Worm (Caenorhabditis elegans) whole organism, L2 larva: Measurements from ENCODE around the gene saps-1.

Experiments used
- C34F6.9 ChIP-seq: fragments of 150-350 bp; optimal IDR thresholded peaks from 2 replicates; lab custom pipeline; 2014; ENCODE audit warnings: missing biosample characterization, missing genetic modification characterization
- F13H6.1 ChIP-seq: sonication (generic microtip); optimal IDR thresholded peaks from 2 replicates; lab custom pipeline; 2016; ENCODE audit warnings: missing genetic modification characterization, missing compliant biosample characterization
- R02D3.7 ChIP-seq: fragments of 150-350 bp; optimal IDR thresholded peaks from 2 replicates; lab custom pipeline; 2014; ENCODE audit warnings: missing biosample characterization, missing genetic modification characterization
- ZK546.5 ChIP-seq: sonication (generic microtip); optimal IDR thresholded peaks from 2 replicates; lab custom pipeline; 2017; ENCODE audit warnings: missing biosample characterization, missing genetic modification characterization
- aly-2 ChIP-seq: fragments of 150-350 bp; optimal IDR thresholded peaks from 2 replicates; lab custom pipeline; 2014; ENCODE audit warnings: missing biosample characterization, missing genetic modification characterization
- ama-1 ChIP-seq: fragments of 150-350 bp; optimal IDR thresholded peaks from 2 replicates; lab custom pipeline; 2018; ENCODE audit warnings: inconsistent platforms
- blmp-1 ChIP-seq: sonication (generic microtip); optimal IDR thresholded peaks from 2 replicates; lab custom pipeline; 2017; ENCODE audit warnings: missing genetic modification characterization, mild to moderate bottlenecking, missing compliant biosample characterization, antibody characterized with exemption, moderate library complexity; ENCODE audit not compliant: insufficient read depth
- ceh-16 ChIP-seq: fragments of 150-350 bp; optimal IDR thresholded peaks from 2 replicates; lab custom pipeline; 2014; ENCODE audit warnings: missing biosample characterization, missing genetic modification characterization
- dmd-4 ChIP-seq: sonication (generic microtip); optimal IDR thresholded peaks from 2 replicates; lab custom pipeline; 2017; ENCODE audit warnings: missing biosample characterization, missing genetic modification characterization
- elt-3 ChIP-seq: sonication (generic microtip); optimal IDR thresholded peaks from 2 replicates; lab custom pipeline; 2017; ENCODE audit warnings: missing biosample characterization, missing genetic modification characterization
- fos-1 ChIP-seq: fragments of 150-350 bp; optimal IDR thresholded peaks from 2 replicates; lab custom pipeline; 2014; ENCODE audit warnings: missing biosample characterization, missing genetic modification characterization
- gmeb-1 ChIP-seq: fragments of 150-350 bp; optimal IDR thresholded peaks from 2 replicates; lab custom pipeline; 2014; ENCODE audit warnings: missing biosample characterization, missing genetic modification characterization
- lin-11 ChIP-seq: fragments of 150-350 bp; sonication (generic microtip); optimal IDR thresholded peaks from 2 replicates; lab custom pipeline; 2014; ENCODE audit warnings: missing biosample characterization, missing genetic modification characterization, inconsistent platforms, mixed read lengths
- lin-13 ChIP-seq: fragments of 150-350 bp; optimal IDR thresholded peaks from 2 replicates; lab custom pipeline; 2014; ENCODE audit warnings: missing biosample characterization, missing genetic modification reagents, missing genetic modification characterization
- lin-39 ChIP-seq: fragments of 150-350 bp; optimal IDR thresholded peaks from 2 replicates; lab custom pipeline; 2014; ENCODE audit warnings: missing biosample characterization, missing genetic modification reagents, missing genetic modification characterization
- lsy-2 ChIP-seq, 2 experiments: fragments of 150-350 bp in 1 of 2; sonication (generic microtip) in 1 of 2; optimal IDR thresholded peaks; 2 replicates each; lab custom pipeline; 2014 to 2017; ENCODE audit warnings: missing biosample characterization in 2 of 2, missing genetic modification characterization in 2 of 2
- mab-5 ChIP-seq: fragments of 150-350 bp; optimal IDR thresholded peaks from 2 replicates; lab custom pipeline; 2014; ENCODE audit warnings: missing biosample characterization, missing genetic modification characterization
- mbf-1 ChIP-seq: sonication (generic microtip); optimal IDR thresholded peaks from 2 replicates; lab custom pipeline; 2017; ENCODE audit warnings: missing biosample characterization, missing genetic modification characterization
- mdl-1 ChIP-seq, 2 experiments: fragments of 150-350 bp in 1 of 2; sonication (generic microtip) in 1 of 2; optimal IDR thresholded peaks; 2 replicates each; lab custom pipeline; 2017; ENCODE audit warnings: missing biosample characterization in 2 of 2, missing genetic modification characterization in 2 of 2
- nhr-10 ChIP-seq: sonication (generic microtip); optimal IDR thresholded peaks from 2 replicates; lab custom pipeline; 2017; ENCODE audit warnings: missing biosample characterization, missing genetic modification characterization
- nhr-11 ChIP-seq: fragments of 150-350 bp; optimal IDR thresholded peaks from 2 replicates; lab custom pipeline; 2014; ENCODE audit warnings: missing biosample characterization, missing genetic modification characterization
- nhr-12 ChIP-seq: fragments of 150-350 bp; optimal IDR thresholded peaks from 2 replicates; lab custom pipeline; 2014; ENCODE audit warnings: missing biosample characterization, missing genetic modification characterization
- nhr-129 ChIP-seq: fragments of 150-350 bp; optimal IDR thresholded peaks from 2 replicates; lab custom pipeline; 2014; ENCODE audit warnings: missing biosample characterization, missing genetic modification characterization
- nhr-23 ChIP-seq: fragments of 150-350 bp; optimal IDR thresholded peaks from 2 replicates; lab custom pipeline; 2014; ENCODE audit warnings: missing biosample characterization, missing genetic modification reagents, missing genetic modification characterization
- nhr-237 ChIP-seq: fragments of 150-350 bp; optimal IDR thresholded peaks from 2 replicates; lab custom pipeline; 2014; ENCODE audit warnings: missing biosample characterization, missing genetic modification characterization
- nhr-25 ChIP-seq: fragments of 150-350 bp; sonication (generic microtip); optimal IDR thresholded peaks from 3 replicates; lab custom pipeline; 2014; ENCODE audit warnings: missing biosample characterization, missing genetic modification characterization
- nhr-77 ChIP-seq: fragments of 150-350 bp; optimal IDR thresholded peaks from 2 replicates; lab custom pipeline; 2014; ENCODE audit warnings: missing biosample characterization, missing genetic modification characterization
- peb-1 ChIP-seq: fragments of 150-350 bp; optimal IDR thresholded peaks from 2 replicates; lab custom pipeline; 2014; ENCODE audit warnings: missing biosample characterization, missing genetic modification characterization
- sem-4 ChIP-seq: fragments of 150-350 bp; optimal IDR thresholded peaks from 2 replicates; lab custom pipeline; 2014; ENCODE audit warnings: missing biosample characterization, missing genetic modification reagents, missing genetic modification characterization
- skn-1 ChIP-seq: sonication (generic microtip); optimal IDR thresholded peaks from 2 replicates; lab custom pipeline; 2017; ENCODE audit warnings: missing biosample characterization, missing genetic modification characterization
- sma-3 ChIP-seq: sonication (generic microtip); optimal IDR thresholded peaks from 2 replicates; lab custom pipeline; 2016; ENCODE audit warnings: missing genetic modification reagents, missing genetic modification characterization, missing compliant biosample characterization
- sma-9 ChIP-seq, 2 experiments: fragments of 150-350 bp in 1 of 2; sonication (generic microtip) in 1 of 2; optimal IDR thresholded peaks; 2 replicates each; lab custom pipeline; 2014 to 2016; ENCODE audit warnings: missing genetic modification characterization in 2 of 2, mild to moderate bottlenecking in 1 of 2, missing biosample characterization in 1 of 2, missing compliant biosample characterization in 1 of 2, missing genetic modification reagents in 1 of 2, moderate library complexity in 1 of 2
- snpc-4 ChIP-seq: fragments of 150-350 bp; optimal IDR thresholded peaks from 2 replicates; lab custom pipeline; 2014; ENCODE audit warnings: missing biosample characterization, missing genetic modification characterization
- unc-39 ChIP-seq: fragments of 150-350 bp; optimal IDR thresholded peaks from 2 replicates; lab custom pipeline; 2014; ENCODE audit warnings: missing biosample characterization, missing genetic modification characterization
- unc-55 ChIP-seq: fragments of 150-350 bp; sonication (generic microtip); optimal IDR thresholded peaks from 3 replicates; lab custom pipeline; 2014; ENCODE audit warnings: missing biosample characterization, missing genetic modification reagents, missing genetic modification characterization
- ztf-1 ChIP-seq: fragments of 200-800 bp; sonication (Bioruptor generic); conservative IDR thresholded peaks from 2 replicates; pipeline ENCODE4 v1.3.6; 2022; ENCODE audit warnings: missing genetic modification characterization, missing compliant biosample characterization
- ztf-11 ChIP-seq: sonication (generic microtip); optimal IDR thresholded peaks from 2 replicates; lab custom pipeline; 2017; ENCODE audit warnings: missing biosample characterization, missing genetic modification characterization
- ztf-4 ChIP-seq: fragments of 150-350 bp; optimal IDR thresholded peaks from 2 replicates; lab custom pipeline; 2014; ENCODE audit warnings: missing biosample characterization, missing genetic modification characterization

Gene saps-1

ce11 chrII:11301059-11301458 lies 3.6 kb downstream of the saps-1 start, which contains the start of gene raga-1:
raga-1 (plus strand) TSS chrII:11301359.
- TF ChIP-seq C34F6.9: no peak
- no peak for TF ChIP-seq skn-1 (tag; lab: Kevin White, UChicago)
- TF ChIP-seq ztf-11 (tag; lab: Kevin White, UChicago): no peak
- no peak for TF ChIP-seq mab-5 (tag; lab: Kevin White, UChicago)
- no peak for TF ChIP-seq nhr-23
- TF ChIP-seq lsy-2 (tag; optimal IDR thresholded peaks at IDR 0.05; lab: Kevin White, UChicago): no peak
- no peak for TF ChIP-seq peb-1 (tag; lab: Kevin White, UChicago)
- no peak for TF ChIP-seq lin-39
- no peak for TF ChIP-seq fos-1 (tag; lab: Kevin White, UChicago)
- TF ChIP-seq ztf-1 (GFP tag; lab: Robert Waterston, UW): no peak
- no peak for TF ChIP-seq sma-9 (GFP tag; optimal IDR thresholded peaks at IDR 0.05; lab: Kevin White, UChicago)
- no peak for TF ChIP-seq sma-9 (tag; optimal IDR thresholded peaks at IDR 0.05; lab: Kevin White, UChicago)
- no peak for TF ChIP-seq nhr-11
- no peak for TF ChIP-seq ztf-4 (tag; lab: Kevin White, UChicago)

ce11 chrII:11302591-11302990 lies 5.1 kb downstream of the saps-1 start, which contains the start of gene samp-1:
samp-1 (plus strand) TSS chrII:11302891.
- TF ChIP-seq nhr-12 (tag; lab: Kevin White, UChicago) (no peak), lin-13 (no peak)
- TF ChIP-seq, all 48 proteins: peak for 0

- TF ChIP-seq sma-9 (GFP tag; optimal IDR thresholded peaks at IDR 0.05; lab: Kevin White, UChicago) (peak; percentile 30), sma-9 (tag; optimal IDR thresholded peaks at IDR 0.05; lab: Kevin White, UChicago) (no peak), lin-11 (tag; lab: Kevin White, UChicago) (no peak), nhr-23 (no peak), sem-4 (tag; lab: Kevin White, UChicago) (no peak), mbf-1 (tag; lab: Kevin White, UChicago) (no peak), snpc-4 (tag; lab: Kevin White, UChicago) (no peak), F13H6.1 (peak; percentile 58), dmd-4 (no peak), nhr-237 (tag; lab: Kevin White, UChicago) (no peak), nhr-129 (tag; lab: Kevin White, UChicago) (peak; percentile 32), lsy-2 (tag; optimal IDR thresholded peaks at IDR 0.05; lab: Kevin White, UChicago) (peak in 1 of 2 experiments; percentile 25), mdl-1 (tag; optimal IDR thresholded peaks at IDR 0.05; lab: Kevin White, UChicago) (peak in 1 of 2 experiments; percentile 7), C34F6.9 (peak; percentile 41), aly-2 (no peak), unc-55 (peak; percentile 39), nhr-10 (no peak)
These were observed 8.3 kb downstream of the saps-1 start, which contains the start of gene rsf-1 for ce11 chrII:11305627-11306449. rsf-1 (plus strand) TSS chrII:11306399.

ce11 chrII:11307332-11307731 lies 9.8 kb downstream of the saps-1 start:
- TF ChIP-seq C34F6.9 (no peak), blmp-1 (tag; lab: Kevin White, UChicago) (peak; percentile 92), nhr-25 (tag; lab: Kevin White, UChicago) (peak; percentile 61), sma-3 (GFP tag; lab: Kevin White, UChicago) (no peak), nhr-129 (tag; lab: Kevin White, UChicago) (peak; percentile 26), R02D3.7 (tag; lab: Kevin White, UChicago) (no peak)

ce11 chrII:11307953-11308352 lies 10.5 kb downstream of the saps-1 start:
- no peak for TF ChIP-seq gmeb-1
- no peak for TF ChIP-seq mdl-1 (tag; optimal IDR thresholded peaks at IDR 0.05; lab: Kevin White, UChicago)
- TF ChIP-seq ama-1 (lab: Kevin White, UChicago): no peak
- TF ChIP-seq ZK546.5 (tag; lab: Kevin White, UChicago): no peak
- TF ChIP-seq nhr-11: no peak
- no peak for TF ChIP-seq ceh-16 (tag; lab: Kevin White, UChicago)
- no peak for TF ChIP-seq C34F6.9
- TF ChIP-seq mab-5 (tag; lab: Kevin White, UChicago): no peak
- no peak for TF ChIP-seq sem-4 (tag; lab: Kevin White, UChicago)
- peak; percentile 10 for TF ChIP-seq blmp-1 (tag; lab: Kevin White, UChicago)
- no peak for TF ChIP-seq peb-1 (tag; lab: Kevin White, UChicago)
- no peak for TF ChIP-seq unc-55
- TF ChIP-seq elt-3 (tag; lab: Kevin White, UChicago): no peak
- no peak for TF ChIP-seq mbf-1 (tag; lab: Kevin White, UChicago)
- no peak for TF ChIP-seq ztf-11 (tag; lab: Kevin White, UChicago)
- TF ChIP-seq lin-39: no peak
- no peak for TF ChIP-seq nhr-77 (tag; lab: Kevin White, UChicago)
- no peak for TF ChIP-seq unc-39 (tag; lab: Kevin White, UChicago)
- peak; percentile 15 for TF ChIP-seq nhr-129 (tag; lab: Kevin White, UChicago)
- no peak for TF ChIP-seq fos-1 (tag; lab: Kevin White, UChicago)
- TF ChIP-seq lsy-2 (tag; optimal IDR thresholded peaks at IDR 0.05; lab: Kevin White, UChicago): peak in 1 of 2 experiments; percentile 5
- no peak for TF ChIP-seq nhr-237 (tag; lab: Kevin White, UChicago)
- TF ChIP-seq nhr-12 (tag; lab: Kevin White, UChicago): no peak
